Worm (Caenorhabditis elegans) whole organism, L4/young adult: ENCODE results near the gene acp-4.

Experiments used
- dao-5 ChIP-seq: sonication (generic microtip); optimal IDR thresholded peaks from 2 replicates; lab custom pipeline; 2016; ENCODE audit warnings: missing genotype, missing genetic modification characterization, moderate library complexity, missing compliant biosample characterization
- him-1 ChIP-seq: sonication (generic microtip); optimal IDR thresholded peaks from 2 replicates; lab custom pipeline; 2016; ENCODE audit warnings: missing genotype, missing genetic modification reagents, missing genetic modification characterization, missing compliant biosample characterization

ce11 chrII:8444007-8444406, 9.1 kb upstream of the acp-4 start, which contains the start of gene evl-20:
- no peak for TF ChIP-seq dao-5 (tag; lab: Kevin White, UChicago)
- no peak for TF ChIP-seq him-1 (tag; lab: Kevin White, UChicago)
